Worm (Caenorhabditis elegans) whole organism, late embryonic: ENCODE measurements around the gene cpl-1.

Experiments
- C08G9.2 ChIP-seq: sonication (generic microtip); optimal IDR thresholded peaks from 2 replicates; lab custom pipeline; 2016; ENCODE audit warnings: mild to moderate bottlenecking, missing genetic modification characterization, moderate library complexity, missing compliant biosample characterization
- F13H6.1 ChIP-seq: sonication (generic microtip); optimal IDR thresholded peaks from 2 replicates; lab custom pipeline; 2016; ENCODE audit warnings: missing genetic modification characterization, missing compliant biosample characterization
- K02D7.2 ChIP-seq: sonication (generic microtip); optimal IDR thresholded peaks from 2 replicates; lab custom pipeline; 2017; ENCODE audit warnings: mild to moderate bottlenecking, missing genetic modification characterization, missing compliant biosample characterization
- K09A11.1 ChIP-seq: sonication (generic microtip); optimal IDR thresholded peaks from 2 replicates; lab custom pipeline; 2017; ENCODE audit warnings: antibody characterized with exemption, mild to moderate bottlenecking, missing genetic modification characterization, missing compliant biosample characterization; ENCODE audit not compliant: insufficient read depth
- Y22D7AL.16 ChIP-seq: sonication (generic microtip); optimal IDR thresholded peaks from 2 replicates; lab custom pipeline; 2016; ENCODE audit warnings: missing genetic modification characterization, missing compliant biosample characterization
- ahr-1 ChIP-seq: sonication (generic microtip); optimal IDR thresholded peaks from 2 replicates; lab custom pipeline; 2016; ENCODE audit warnings: missing genetic modification characterization, missing compliant biosample characterization
- ama-1 ChIP-seq: fragments of 150-350 bp; optimal IDR thresholded peaks from 2 replicates; lab custom pipeline; 2014
- ceh-14 ChIP-seq: sonication (generic microtip); optimal IDR thresholded peaks from 2 replicates; lab custom pipeline; 2016; ENCODE audit warnings: missing genotype, missing genetic modification characterization, missing compliant biosample characterization
- ceh-19 ChIP-seq: fragments of 200-800 bp; sonication (Bioruptor generic); optimal IDR thresholded peaks from 2 replicates; lab custom pipeline; 2018; ENCODE audit warnings: mild to moderate bottlenecking, missing genetic modification characterization, missing compliant biosample characterization
- ceh-2 ChIP-seq: sonication (generic microtip); optimal IDR thresholded peaks from 2 replicates; lab custom pipeline; 2016; ENCODE audit warnings: missing genotype, missing genetic modification characterization, missing compliant biosample characterization
- ceh-22 ChIP-seq: sonication (generic microtip); optimal IDR thresholded peaks from 2 replicates; lab custom pipeline; 2017; ENCODE audit warnings: missing biosample characterization, missing genetic modification characterization
- ceh-24 ChIP-seq: sonication (generic microtip); optimal IDR thresholded peaks from 2 replicates; lab custom pipeline; 2016; ENCODE audit warnings: mild to moderate bottlenecking, missing genetic modification characterization, missing compliant biosample characterization
- ceh-30 ChIP-seq: fragments of 150-350 bp; optimal IDR thresholded peaks from 2 replicates; lab custom pipeline; 2014; ENCODE audit warnings: missing biosample characterization, missing genetic modification characterization
- ceh-31 ChIP-seq: sonication (generic microtip); optimal IDR thresholded peaks from 2 replicates; lab custom pipeline; 2016; ENCODE audit warnings: missing genetic modification characterization, missing compliant biosample characterization
- ceh-48 ChIP-seq: sonication (generic microtip); optimal IDR thresholded peaks from 2 replicates; lab custom pipeline; 2016; ENCODE audit warnings: missing genetic modification characterization, inconsistent platforms, missing compliant biosample characterization
- ceh-6 ChIP-seq: fragments of 200-800 bp; sonication (Bioruptor generic); optimal IDR thresholded peaks from 2 replicates; lab custom pipeline; 2018; ENCODE audit warnings: mild to moderate bottlenecking, missing genetic modification characterization, missing compliant biosample characterization
- ceh-9 ChIP-seq: sonication (generic microtip); optimal IDR thresholded peaks from 2 replicates; lab custom pipeline; 2016; ENCODE audit warnings: mild to moderate bottlenecking, missing genetic modification characterization, inconsistent platforms, missing compliant biosample characterization
- elt-2 ChIP-seq: sonication (generic microtip); optimal IDR thresholded peaks from 2 replicates; lab custom pipeline; 2016; ENCODE audit warnings: missing genetic modification reagents, missing genetic modification characterization, missing compliant biosample characterization
- elt-4 ChIP-seq: sonication (generic microtip); optimal IDR thresholded peaks from 2 replicates; lab custom pipeline; 2016; ENCODE audit warnings: missing genetic modification characterization, missing compliant biosample characterization
- eyg-1 ChIP-seq: sonication (generic microtip); optimal IDR thresholded peaks from 2 replicates; lab custom pipeline; 2016; ENCODE audit warnings: missing genotype, missing genetic modification characterization, missing compliant biosample characterization
- fax-1 ChIP-seq: sonication (generic microtip); optimal IDR thresholded peaks from 2 replicates; lab custom pipeline; 2016; ENCODE audit warnings: missing genotype, missing genetic modification characterization, missing compliant biosample characterization
- fkh-10 ChIP-seq: fragments of 150-350 bp; optimal IDR thresholded peaks from 2 replicates; lab custom pipeline; 2014; ENCODE audit warnings: missing biosample characterization, missing genetic modification reagents, missing genetic modification characterization
- gmeb-2 ChIP-seq: sonication (generic microtip); optimal IDR thresholded peaks from 2 replicates; lab custom pipeline; 2016; ENCODE audit warnings: missing genetic modification characterization, inconsistent platforms, missing compliant biosample characterization
- hlh-13 ChIP-seq: fragments of 200-800 bp; sonication (Bioruptor generic); optimal IDR thresholded peaks from 2 replicates; lab custom pipeline; 2018; ENCODE audit warnings: mild to moderate bottlenecking, missing genetic modification characterization, missing compliant biosample characterization
- hlh-15 ChIP-seq: sonication (generic microtip); optimal IDR thresholded peaks from 2 replicates; lab custom pipeline; 2016; ENCODE audit warnings: missing genetic modification characterization, missing compliant biosample characterization
- hlh-30 ChIP-seq: sonication (generic microtip); optimal IDR thresholded peaks from 2 replicates; lab custom pipeline; 2017; ENCODE audit warnings: antibody characterized with exemption, missing genetic modification characterization, missing compliant biosample characterization; ENCODE audit not compliant: insufficient read depth
- hlh-6 ChIP-seq: sonication (generic microtip); optimal IDR thresholded peaks from 2 replicates; lab custom pipeline; 2016; ENCODE audit warnings: missing genotype, missing genetic modification characterization, missing compliant biosample characterization
- hlh-8 ChIP-seq: sonication (generic microtip); optimal IDR thresholded peaks from 2 replicates; lab custom pipeline; 2016; ENCODE audit warnings: missing genotype, missing genetic modification characterization, missing compliant biosample characterization
- lim-6 ChIP-seq: sonication (generic microtip); optimal IDR thresholded peaks from 2 replicates; lab custom pipeline; 2016; ENCODE audit warnings: missing genetic modification characterization, missing compliant biosample characterization
- madf-2 ChIP-seq: sonication (generic microtip); optimal IDR thresholded peaks from 2 replicates; lab custom pipeline; 2017; ENCODE audit warnings: missing genetic modification characterization, missing compliant biosample characterization
- mec-3 ChIP-seq: sonication (generic microtip); optimal IDR thresholded peaks from 2 replicates; lab custom pipeline; 2016; ENCODE audit warnings: borderline replicate concordance, missing genetic modification characterization, missing compliant biosample characterization
- nfya-1 ChIP-seq: sonication (generic microtip); optimal IDR thresholded peaks from 2 replicates; lab custom pipeline; 2017; ENCODE audit warnings: missing genetic modification characterization, mild to moderate bottlenecking, missing compliant biosample characterization, antibody characterized with exemption, moderate library complexity
- nhr-11 ChIP-seq: fragments of 150-350 bp; optimal IDR thresholded peaks from 2 replicates; lab custom pipeline; 2014; ENCODE audit warnings: missing biosample characterization, missing genetic modification characterization
- npax-4 ChIP-seq: sonication (generic microtip); optimal IDR thresholded peaks from 2 replicates; lab custom pipeline; 2016; ENCODE audit warnings: missing genetic modification characterization, missing compliant biosample characterization
- odd-2 ChIP-seq: sonication (generic microtip); optimal IDR thresholded peaks from 2 replicates; lab custom pipeline; 2017; ENCODE audit warnings: antibody characterized with exemption, mild to moderate bottlenecking, missing genetic modification characterization, missing compliant biosample characterization
- pag-3 ChIP-seq: sonication (generic microtip); optimal IDR thresholded peaks from 2 replicates; lab custom pipeline; 2016; ENCODE audit warnings: missing compliant biosample characterization, missing genetic modification characterization, borderline replicate concordance
- pat-9 ChIP-seq: fragments of 200-800 bp; sonication (Bioruptor generic); optimal IDR thresholded peaks from 2 replicates; lab custom pipeline; 2018; ENCODE audit warnings: mild to moderate bottlenecking, missing genetic modification characterization, moderate library complexity, missing compliant biosample characterization
- pha-4 ChIP-seq: fragments of 150-350 bp; optimal IDR thresholded peaks from 2 replicates; lab custom pipeline; 2018; ENCODE audit warnings: missing biosample characterization, missing genetic modification reagents, missing genetic modification characterization
- pqm-1 ChIP-seq: sonication (generic microtip); optimal IDR thresholded peaks from 2 replicates; lab custom pipeline; 2016; ENCODE audit warnings: missing genetic modification characterization, missing compliant biosample characterization
- ref-2 ChIP-seq: sonication (generic microtip); optimal IDR thresholded peaks from 2 replicates; lab custom pipeline; 2016; ENCODE audit warnings: missing genetic modification characterization, missing compliant biosample characterization
- rnt-1 ChIP-seq: sonication (generic microtip); optimal IDR thresholded peaks from 2 replicates; lab custom pipeline; 2016; ENCODE audit warnings: missing genetic modification characterization, missing compliant biosample characterization
- sdc-2 ChIP-seq: sonication (generic microtip); optimal IDR thresholded peaks from 2 replicates; lab custom pipeline; 2016; ENCODE audit warnings: missing genotype, missing genetic modification characterization, missing compliant biosample characterization
- sox-2 ChIP-seq: fragments of 200-800 bp; sonication (Bioruptor generic); IDR thresholded peaks from 2 replicates; pipeline ENCODE4 v1.3.6; 2022; ENCODE audit warnings: missing genetic modification reagents, missing genetic modification characterization, missing compliant biosample characterization
- sox-4 ChIP-seq: sonication (generic microtip); optimal IDR thresholded peaks from 2 replicates; lab custom pipeline; 2017; ENCODE audit warnings: mild to moderate bottlenecking, missing genetic modification characterization, inconsistent platforms, missing compliant biosample characterization
- syd-9 ChIP-seq: sonication (generic microtip); optimal IDR thresholded peaks from 2 replicates; lab custom pipeline; 2016; ENCODE audit warnings: mild to moderate bottlenecking, missing genetic modification characterization, moderate library complexity, missing compliant biosample characterization
- tbx-2 ChIP-seq: sonication (generic microtip); optimal IDR thresholded peaks from 2 replicates; lab custom pipeline; 2016; ENCODE audit warnings: missing genetic modification characterization, missing compliant biosample characterization
- tbx-7 ChIP-seq: sonication (generic microtip); optimal IDR thresholded peaks from 2 replicates; lab custom pipeline; 2016; ENCODE audit warnings: missing genotype, missing genetic modification characterization, missing compliant biosample characterization
- ttx-3 ChIP-seq: sonication (generic microtip); optimal IDR thresholded peaks from 2 replicates; lab custom pipeline; 2016; ENCODE audit warnings: missing genetic modification reagents, missing genetic modification characterization, missing compliant biosample characterization
- unc-3 ChIP-seq, 2 experiments: fragments of 200-800 bp in 1 of 2; sonication (Bioruptor generic) in 1 of 2; sonication (generic microtip) in 1 of 2; conservative IDR thresholded peaks in 1 of 2; optimal IDR thresholded peaks in 1 of 2; 2 replicates each; pipeline versions ENCODE4 v1.3.6 to Lab custom; 2016 to 2022; ENCODE audit warnings: missing compliant biosample characterization in 2 of 2, missing genetic modification characterization in 2 of 2, missing genetic modification reagents in 1 of 2
- unc-55 ChIP-seq: sonication (generic microtip); optimal IDR thresholded peaks from 2 replicates; lab custom pipeline; 2017; ENCODE audit warnings: missing biosample characterization, missing genetic modification reagents, missing genetic modification characterization
- unc-86 ChIP-seq: sonication (generic microtip); optimal IDR thresholded peaks from 2 replicates; lab custom pipeline; 2016; ENCODE audit warnings: missing genetic modification characterization, missing compliant biosample characterization
- zip-5 ChIP-seq: sonication (generic microtip); optimal IDR thresholded peaks from 2 replicates; lab custom pipeline; 2016; ENCODE audit warnings: missing genetic modification characterization, missing compliant biosample characterization
- ztf-16 ChIP-seq: sonication (generic microtip); optimal IDR thresholded peaks from 2 replicates; lab custom pipeline; 2017; ENCODE audit warnings: missing genetic modification characterization, missing compliant biosample characterization

cpl-1 gene

DNA sequence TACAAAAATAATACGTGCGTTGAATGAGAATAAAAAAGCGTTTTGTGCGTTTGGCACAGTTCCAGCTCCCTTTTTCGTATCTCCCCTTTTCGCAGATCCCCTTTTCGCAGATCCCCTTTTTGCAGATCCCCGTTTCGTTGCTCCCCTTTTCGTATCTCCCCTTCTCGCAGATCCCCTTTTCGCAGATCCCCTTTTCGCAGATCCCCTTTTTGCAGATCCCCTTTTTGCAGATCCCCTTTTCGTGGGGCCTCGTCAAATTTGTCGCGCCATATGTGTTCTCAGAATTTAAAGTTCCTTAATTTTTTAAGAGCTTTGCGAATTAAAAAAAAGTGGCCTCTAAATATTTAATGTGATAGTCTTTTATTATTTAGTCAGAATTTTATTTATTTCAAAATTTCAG is 42.2 kb downstream of the cpl-1 start, which contains the start of gene Y32B12B.4:
Y32B12B.4 (plus strand) TSS at position 399 of the 400 bp plus-strand sequence.
- TF ChIP-seq K02D7.2: peak; percentile 45
- TF ChIP-seq ceh-22 (tag; lab: Kevin White, UChicago): no peak
- peak; percentile 38 for TF ChIP-seq ttx-3 (tag; lab: Kevin White, UChicago)
- no peak for TF ChIP-seq elt-2 (tag; lab: Kevin White, UChicago)
- no peak for TF ChIP-seq fkh-10 (GFP tag; lab: Kevin White, UChicago)
- peak; percentile 44; the same call in 1 of the 2 replicates for TF ChIP-seq unc-3 (GFP tag; conservative IDR thresholded peaks at IDR 0.05; lab: Robert Waterston, UW)
- TF ChIP-seq unc-3 (tag; optimal IDR thresholded peaks at IDR 0.05; lab: Kevin White, UChicago): peak; percentile 76
- no peak for TF ChIP-seq Y22D7AL.16 (tag; lab: Kevin White, UChicago)
- TF ChIP-seq lim-6 (tag; lab: Kevin White, UChicago): peak; percentile 87
- TF ChIP-seq unc-86 (tag; lab: Kevin White, UChicago): peak; percentile 56
- TF ChIP-seq rnt-1 (tag; lab: Kevin White, UChicago): peak; percentile 94
- TF ChIP-seq pha-4 (tag; lab: Kevin White, UChicago): no peak
- peak; percentile 3 for TF ChIP-seq madf-2 (tag; lab: Kevin White, UChicago)
- TF ChIP-seq npax-4 (tag; lab: Kevin White, UChicago): no peak
- TF ChIP-seq ceh-6 (GFP tag; lab: Kevin White, UChicago): peak; percentile 18
- peak; percentile 96 for TF ChIP-seq ceh-14 (tag; lab: Kevin White, UChicago)
- TF ChIP-seq ceh-24 (tag; lab: Kevin White, UChicago): no peak
- no peak for TF ChIP-seq ceh-30
- peak; percentile 69 for TF ChIP-seq sdc-2
- no peak for TF ChIP-seq pat-9
- TF ChIP-seq tbx-7: peak; percentile 99
- TF ChIP-seq sox-4: peak; percentile 14
- TF ChIP-seq gmeb-2 (tag; lab: Kevin White, UChicago): peak; percentile 38
- peak; percentile 76 for TF ChIP-seq ahr-1
- peak; percentile 70 for TF ChIP-seq syd-9 (tag; lab: Kevin White, UChicago)
- no peak for TF ChIP-seq nhr-11 (tag; lab: Kevin White, UChicago)
- peak; percentile 91 for TF ChIP-seq F13H6.1
- TF ChIP-seq K09A11.1 (tag; lab: Kevin White, UChicago): no peak
- no peak for TF ChIP-seq hlh-30
- TF ChIP-seq unc-55 (GFP tag; lab: Kevin White, UChicago): no peak
- peak; percentile 98 for TF ChIP-seq tbx-2 (tag; lab: Kevin White, UChicago)
- TF ChIP-seq hlh-15 (tag; lab: Kevin White, UChicago): peak; percentile 29
- TF ChIP-seq ref-2 (tag; lab: Kevin White, UChicago): peak; percentile 94
- peak; percentile 94 for TF ChIP-seq C08G9.2
- TF ChIP-seq fax-1 (tag; lab: Kevin White, UChicago): peak; percentile 94
- no peak for TF ChIP-seq ceh-9 (tag; lab: Kevin White, UChicago)
- TF ChIP-seq odd-2 (tag; lab: Kevin White, UChicago): no peak
- TF ChIP-seq pqm-1 (tag; lab: Kevin White, UChicago): peak; percentile 81
- TF ChIP-seq ceh-31: peak; percentile 98
- TF ChIP-seq ztf-16 (tag; lab: Kevin White, UChicago): peak; percentile 60
- TF ChIP-seq mec-3 (tag; lab: Kevin White, UChicago): peak; percentile 93
- peak; percentile 70 for TF ChIP-seq pag-3
- peak; percentile 91 for TF ChIP-seq hlh-8 (tag; lab: Kevin White, UChicago)
- peak; percentile 92 for TF ChIP-seq elt-4
- peak; percentile 97 for TF ChIP-seq ceh-2
- TF ChIP-seq ama-1 (lab: Kevin White, UChicago): no peak
- peak; percentile 13 for TF ChIP-seq hlh-13 (GFP tag; lab: Kevin White, UChicago)
- TF ChIP-seq hlh-6: peak; percentile 86
- peak; percentile 21; the same call in 1 of the 2 replicates for TF ChIP-seq sox-2 (GFP tag; lab: Robert Waterston, UW)
- peak; percentile 94 for TF ChIP-seq zip-5 (tag; lab: Kevin White, UChicago)
- TF ChIP-seq nfya-1 (tag; lab: Kevin White, UChicago): no peak
- no peak for TF ChIP-seq ceh-48 (tag; lab: Kevin White, UChicago)
- TF ChIP-seq ceh-19 (GFP tag; lab: Kevin White, UChicago): peak; percentile 75
- TF ChIP-seq eyg-1: no peak
